7 worm cellular contexts compared by ENCODE assay signal in the genomic region with DNA sequence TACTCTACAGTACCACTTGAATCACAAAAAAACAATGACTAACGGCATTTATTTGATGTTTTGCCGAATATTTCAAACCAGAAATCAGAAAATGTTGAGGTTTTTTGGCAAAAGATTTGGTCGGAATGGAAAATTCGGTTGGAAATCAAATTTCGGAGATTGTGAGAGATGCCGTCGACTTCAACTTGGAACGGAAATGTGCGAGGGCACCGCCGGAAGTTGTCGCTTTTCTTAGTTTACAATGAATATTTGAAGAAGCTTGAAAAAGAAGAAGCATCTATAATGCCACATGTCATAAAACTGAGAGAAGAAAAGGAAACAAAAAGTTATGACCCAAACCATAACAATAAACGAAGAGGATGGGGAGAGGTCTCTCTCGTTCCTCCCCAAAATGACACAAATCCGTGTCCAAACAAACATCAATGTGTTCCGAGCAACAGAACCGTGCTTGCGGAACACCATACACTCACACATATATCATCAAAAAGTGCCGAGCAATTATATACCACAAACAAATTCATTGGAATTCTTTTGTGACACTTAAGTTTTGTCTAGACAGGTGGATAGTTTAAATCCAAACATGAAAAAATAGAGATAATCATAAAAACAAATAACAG.
A peak's percentile ranks its signal among the peaks of the same experiment; 100 is the strongest.
TF ChIP-seq lines count a peak whose summit lies in the region.

No protein-coding gene starts in this region.

TF ChIP-seq in whole organism, L1 larva, 84 proteins besides CTCF, POLR2A, EP300 and RAD21 (continues in another document):
- TF ChIP-seq fkh-10 (GFP tag; optimal IDR thresholded peaks at IDR 0.05; lab: Kevin White, UChicago) (peak; percentile 93), efl-1 (optimal IDR thresholded peaks at IDR 0.05; lab: Kevin White, UChicago) (peak in 1 of 2 experiments; percentile 2), efl-1 (GFP tag; optimal IDR thresholded peaks at IDR 0.05 in 1 of 2; lab: Kevin White, UChicago) (no peak), ceh-82 (tag; optimal IDR thresholded peaks at IDR 0.05; lab: Kevin White, UChicago) (no peak), F16B12.6 (tag; optimal IDR thresholded peaks at IDR 0.05; lab: Kevin White, UChicago) (no peak), skn-1 (tag; optimal IDR thresholded peaks at IDR 0.05; lab: Kevin White, UChicago) (no peak), nhr-90 (tag; optimal IDR thresholded peaks at IDR 0.05; lab: Kevin White, UChicago; ENCODE audit: poor library complexity) (no peak), elt-2 (tag; optimal IDR thresholded peaks at IDR 0.05; lab: Kevin White, UChicago) (no peak), nhr-47 (tag; optimal IDR thresholded peaks at IDR 0.05; lab: Kevin White, UChicago) (peak; percentile 4), lin-35 (GFP tag; optimal IDR thresholded peaks at IDR 0.05; lab: Kevin White, UChicago) (no peak), lin-14 (GFP tag; optimal IDR thresholded peaks at IDR 0.05; lab: Kevin White, UChicago) (peak; percentile 59), dsc-1 (tag; optimal IDR thresholded peaks at IDR 0.05; lab: Kevin White, UChicago) (no peak)

TF ChIP-seq in whole organism, L2 larva, 48 proteins besides CTCF, POLR2A, EP300 and RAD21:
- TF ChIP-seq aly-2 (tag; optimal IDR thresholded peaks at IDR 0.05; lab: Kevin White, UChicago) (no peak), gmeb-1 (tag; optimal IDR thresholded peaks at IDR 0.05; lab: Kevin White, UChicago) (no peak), sma-9 (GFP tag; optimal IDR thresholded peaks at IDR 0.05; lab: Kevin White, UChicago) (peak; percentile 14), sma-9 (tag; optimal IDR thresholded peaks at IDR 0.05; lab: Kevin White, UChicago) (no peak), ama-1 (optimal IDR thresholded peaks at IDR 0.05; lab: Kevin White, UChicago) (no peak), nhr-129 (tag; optimal IDR thresholded peaks at IDR 0.05; lab: Kevin White, UChicago) (no peak), sem-4 (tag; optimal IDR thresholded peaks at IDR 0.05; lab: Kevin White, UChicago) (peak; percentile 31), dmd-4 (tag; optimal IDR thresholded peaks at IDR 0.05; lab: Kevin White, UChicago) (no peak), crh-2 (tag; optimal IDR thresholded peaks at IDR 0.05; lab: Kevin White, UChicago) (peak; percentile 6), ztf-11 (tag; optimal IDR thresholded peaks at IDR 0.05; lab: Kevin White, UChicago) (no peak)

TF ChIP-seq in whole organism, L3 larva, 47 proteins besides CTCF, POLR2A, EP300 and RAD21:
- TF ChIP-seq pha-4 (tag; optimal IDR thresholded peaks at IDR 0.05; lab: Kevin White, UChicago) = peak; percentile 16
- no peak for TF ChIP-seq nhr-76 (tag; optimal IDR thresholded peaks at IDR 0.05; lab: Kevin White, UChicago)
- peak; percentile 7 for TF ChIP-seq ama-1 (optimal IDR thresholded peaks at IDR 0.05; lab: Kevin White, UChicago)
- TF ChIP-seq fkh-10 (GFP tag; optimal IDR thresholded peaks at IDR 0.05; lab: Kevin White, UChicago) = peak; percentile 91

TF ChIP-seq in whole organism, L4 larva, 104 proteins besides CTCF, POLR2A, EP300 and RAD21 (continues in another document):
- no peak for TF ChIP-seq zag-1 (tag; optimal IDR thresholded peaks at IDR 0.05; lab: Kevin White, UChicago)
- TF ChIP-seq daf-19 (GFP tag; conservative IDR thresholded peaks at IDR 0.05; lab: Robert Waterston, UW) = no peak
- TF ChIP-seq tra-1 (GFP tag; IDR thresholded peaks at IDR 0.05; lab: Robert Waterston, UW) = no peak
- TF ChIP-seq daf-12 (tag; optimal IDR thresholded peaks at IDR 0.05; lab: Kevin White, UChicago) = no peak
- peak; percentile 51; the same call in 1 of the 2 replicates for TF ChIP-seq T26A8.4 (GFP tag; IDR thresholded peaks at IDR 0.05; lab: Robert Waterston, UW)
- no peak for TF ChIP-seq spr-3 (GFP tag; optimal IDR thresholded peaks at IDR 0.05; lab: Kevin White, UChicago)
- TF ChIP-seq nhr-77 (tag; optimal IDR thresholded peaks at IDR 0.05; lab: Kevin White, UChicago) = no peak
- TF ChIP-seq ceh-20 (GFP tag; IDR thresholded peaks at IDR 0.05; lab: Robert Waterston, UW) = no peak
- TF ChIP-seq mxl-3 (GFP tag; optimal IDR thresholded peaks at IDR 0.05; lab: Kevin White, UChicago) = no peak
- no peak for TF ChIP-seq ceh-82 (tag; optimal IDR thresholded peaks at IDR 0.05; lab: Kevin White, UChicago)
- no peak for TF ChIP-seq mxl-2 (GFP tag; conservative IDR thresholded peaks at IDR 0.05; lab: Robert Waterston, UW)
- no peak for TF ChIP-seq hlh-30 (tag; optimal IDR thresholded peaks at IDR 0.05; lab: Kevin White, UChicago; ENCODE audit: insufficient read depth)
- no peak for TF ChIP-seq skn-1 (tag; optimal IDR thresholded peaks at IDR 0.05; lab: Kevin White, UChicago)
- TF ChIP-seq nhr-102 (tag; optimal IDR thresholded peaks at IDR 0.05; lab: Kevin White, UChicago) = peak; percentile 22
- no peak for TF ChIP-seq duxl-1 (tag; optimal IDR thresholded peaks at IDR 0.05; lab: Kevin White, UChicago; ENCODE audit: poor library complexity)

TF ChIP-seq in whole organism, late embryonic, 69 proteins besides CTCF, POLR2A, EP300 and RAD21:
- TF ChIP-seq unc-42 (tag; optimal IDR thresholded peaks at IDR 0.05; lab: Kevin White, UChicago) (peak; percentile 55), unc-86 (tag; optimal IDR thresholded peaks at IDR 0.05; lab: Kevin White, UChicago) (no peak)

TF ChIP-seq in whole organism, mixed stage, embryonic, 35 proteins besides CTCF, POLR2A, EP300 and RAD21:
- TF ChIP-seq sem-2 (GFP tag; optimal IDR thresholded peaks at IDR 0.05; lab: Kevin White, UChicago) (no peak), ceh-39 (tag; optimal IDR thresholded peaks at IDR 0.05; lab: Kevin White, UChicago) (no peak), pha-4 (tag; optimal IDR thresholded peaks at IDR 0.05; lab: Kevin White, UChicago) (no peak), ces-1 (GFP tag; optimal IDR thresholded peaks at IDR 0.05; lab: Kevin White, UChicago) (peak; percentile 45)

TF ChIP-seq in whole organism, young adult, 124 proteins besides CTCF, POLR2A, EP300 and RAD21:
- TF ChIP-seq repo-1 (tag; optimal IDR thresholded peaks at IDR 0.05; lab: Kevin White, UChicago) (peak; percentile 5), pbrm-1 (GFP tag; IDR thresholded peaks at IDR 0.05; lab: Robert Waterston, UW) (0 out of 2 replicates have a peak, but pooled peaks have one; percentile 36), dox-1 (GFP tag; IDR thresholded peaks at IDR 0.05; lab: Robert Waterston, UW) (no peak), lin-35 (GFP tag; optimal IDR thresholded peaks at IDR 0.05; lab: Kevin White, UChicago) (peak in 1 of 3 experiments; percentile 18), tlf-1 (GFP tag; optimal IDR thresholded peaks at IDR 0.05; lab: Kevin White, UChicago) (peak; percentile 5), Y53F4B.3 (GFP tag; IDR thresholded peaks at IDR 0.05; lab: Robert Waterston, UW) (0 out of 2 replicates have a peak, but pooled peaks have one; percentile 6), mcd-1 (GFP tag; IDR thresholded peaks at IDR 0.05; lab: Robert Waterston, UW) (0 out of 2 replicates have a peak, but pooled peaks have one; percentile 10), Y53G8AR.9 (GFP tag; conservative IDR thresholded peaks at IDR 0.05; lab: Robert Waterston, UW) (0 out of 2 replicates have a peak, but pooled peaks have one; percentile 23), Y56A3A.18 (GFP tag; IDR thresholded peaks at IDR 0.05; lab: Robert Waterston, UW) (no peak), nhr-80 (tag; optimal IDR thresholded peaks at IDR 0.05; lab: Kevin White, UChicago) (no peak), B0035.1 (tag; optimal IDR thresholded peaks at IDR 0.05; lab: Kevin White, UChicago) (no peak), cebp-1 (GFP tag; IDR thresholded peaks at IDR 0.05; lab: Robert Waterston, UW) (no peak), cebp-1 (tag; optimal IDR thresholded peaks at IDR 0.05; lab: Kevin White, UChicago) (peak; percentile 35), C17E4.6 (GFP tag; IDR thresholded peaks at IDR 0.05; lab: Robert Waterston, UW) (peak; percentile 48; the same call in 1 of the 2 replicates), attf-6 (GFP tag; IDR thresholded peaks at IDR 0.05; lab: Robert Waterston, UW) (0 out of 2 replicates have a peak, but pooled peaks have one; percentile 17), hrde-1 (tag; optimal IDR thresholded peaks at IDR 0.05; lab: Kevin White, UChicago; ENCODE audit: borderline replicate concordance) (peak; percentile 66), snpc-4 (GFP tag; optimal IDR thresholded peaks at IDR 0.05; lab: Kevin White, UChicago) (no peak), snpc-4 (tag; optimal IDR thresholded peaks at IDR 0.05; lab: Kevin White, UChicago) (peak in 2 of 4 experiments; percentile 35 to 53), C06A6.2 (GFP tag; conservative IDR thresholded peaks at IDR 0.05; lab: Robert Waterston, UW) (no peak), Y79H2A.3 (GFP tag; conservative IDR thresholded peaks at IDR 0.05; lab: Robert Waterston, UW) (peak; percentile 51; the same call in 1 of the 2 replicates), madf-3 (GFP tag; IDR thresholded peaks at IDR 0.05; lab: Robert Waterston, UW) (peak; percentile 79; the same call in 1 of the 2 replicates), lir-1 (GFP tag; conservative IDR thresholded peaks at IDR 0.05; lab: Robert Waterston, UW) (no peak), hmg-20 (GFP tag; IDR thresholded peaks at IDR 0.05; lab: Robert Waterston, UW) (0 out of 2 replicates have a peak, but pooled peaks have one; percentile 14), tbp1 (GFP tag; optimal IDR thresholded peaks at IDR 0.05; lab: Kevin White, UChicago) (peak; percentile 6), ekl-4 (GFP tag; IDR thresholded peaks at IDR 0.05; lab: Robert Waterston, UW) (peak; percentile 59), F39B2.1 (GFP tag; IDR thresholded peaks at IDR 0.05; lab: Robert Waterston, UW) (no peak), nhr-120 (GFP tag; IDR thresholded peaks at IDR 0.05; lab: Robert Waterston, UW) (no peak), atf-7 (tag; optimal IDR thresholded peaks at IDR 0.05; lab: Kevin White, UChicago) (peak; percentile 28), madf-6 (GFP tag; IDR thresholded peaks at IDR 0.05; lab: Robert Waterston, UW) (peak; percentile 27; the same call in 1 of the 2 replicates), nhr-90 (tag; optimal IDR thresholded peaks at IDR 0.05; lab: Kevin White, UChicago) (no peak), F49E8.2 (tag; optimal IDR thresholded peaks at IDR 0.05; lab: Kevin White, UChicago; ENCODE audit: insufficient read depth) (peak; percentile 20), ceh-40 (GFP tag; IDR thresholded peaks at IDR 0.05; lab: Robert Waterston, UW) (0 out of 2 replicates have a peak, but pooled peaks have one; percentile 51), lsy-27 (tag; optimal IDR thresholded peaks at IDR 0.05; lab: Kevin White, UChicago; ENCODE audit: borderline replicate concordance, insufficient read depth) (no peak), D2030.7 (GFP tag; IDR thresholded peaks at IDR 0.05; lab: Robert Waterston, UW) (0 out of 2 replicates have a peak, but pooled peaks have one; percentile 20), F57A8.1 (GFP tag; optimal IDR thresholded peaks at IDR 0.05; lab: Kevin White, UChicago) (no peak), hsf-1 (GFP tag; IDR thresholded peaks at IDR 0.05; lab: Robert Waterston, UW) (peak; percentile 37; the same call in 1 of the 2 replicates)
